Worm (Caenorhabditis elegans): Measurements from ENCODE around the gene prp-19.

prp-19 gene

DNA sequence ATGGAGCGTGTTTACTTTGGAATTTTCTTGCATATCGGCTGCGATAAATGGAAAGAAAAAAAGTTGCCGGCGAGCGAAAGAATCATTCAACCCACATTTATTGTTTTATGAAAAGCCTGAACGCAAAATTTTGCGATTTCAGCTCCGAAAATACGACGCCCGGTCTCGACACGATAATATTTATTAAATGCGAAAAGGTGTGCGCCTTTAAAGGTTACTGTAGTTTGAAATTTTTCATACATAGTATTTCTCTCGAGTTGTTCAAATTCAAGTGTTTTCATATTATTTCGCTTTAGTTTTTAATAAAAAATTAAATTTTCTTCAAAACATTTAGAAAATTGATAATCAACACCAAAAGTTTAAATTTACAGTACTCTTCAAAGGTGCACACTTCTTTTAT lies 37.1 kb upstream of the prp-19 start, which contains the start of gene syx-16:
TSS of gene syx-16 (minus strand) at position 118 of the 400 bp plus-strand sequence.
- TF ChIP-seq ztf-1 (GFP tag; conservative IDR thresholded peaks at IDR 0.05), result no peak
- peak in 1 of 2 experiments; percentile 8 for TF ChIP-seq lsy-2 (tag; optimal IDR thresholded peaks at IDR 0.05)

DNA sequence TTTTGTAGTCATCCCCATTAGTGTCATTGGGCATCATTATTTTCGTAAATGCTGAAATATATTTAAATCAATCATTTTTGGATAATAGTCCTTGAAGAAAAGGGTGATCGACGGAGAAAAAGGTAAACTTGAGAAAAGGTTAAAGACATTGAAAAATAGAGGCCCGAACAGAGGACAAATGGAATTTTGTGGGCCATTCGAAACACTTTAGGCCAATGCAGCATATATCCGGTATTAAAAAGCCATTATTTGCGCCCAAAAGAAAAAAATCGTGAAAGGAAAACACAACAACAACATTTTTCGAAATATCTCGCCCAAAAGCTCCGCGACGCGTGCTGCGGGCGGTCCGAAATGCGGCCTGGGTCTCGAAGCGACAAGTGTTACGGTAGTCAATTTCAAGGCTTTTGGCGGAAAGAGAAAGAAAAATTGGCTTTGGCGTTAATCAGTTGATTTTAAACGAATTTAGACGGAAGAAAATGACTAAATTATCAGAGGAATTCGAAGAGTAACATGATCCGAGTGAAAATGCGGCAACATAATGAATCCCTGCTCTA lies 35.1 kb upstream of the prp-19 start, which contains the start of gene morc-1:
TSS of gene morc-1 (minus strand) at position 51 of the 554 bp plus-strand sequence.
- TF ChIP-seq elt-1 (tag; optimal IDR thresholded peaks at IDR 0.05) (no peak), zag-1 (tag; optimal IDR thresholded peaks at IDR 0.05) (no peak), nhr-77 (tag; optimal IDR thresholded peaks at IDR 0.05) (no peak), crh-2 (tag; optimal IDR thresholded peaks at IDR 0.05) (no peak)

DNA sequence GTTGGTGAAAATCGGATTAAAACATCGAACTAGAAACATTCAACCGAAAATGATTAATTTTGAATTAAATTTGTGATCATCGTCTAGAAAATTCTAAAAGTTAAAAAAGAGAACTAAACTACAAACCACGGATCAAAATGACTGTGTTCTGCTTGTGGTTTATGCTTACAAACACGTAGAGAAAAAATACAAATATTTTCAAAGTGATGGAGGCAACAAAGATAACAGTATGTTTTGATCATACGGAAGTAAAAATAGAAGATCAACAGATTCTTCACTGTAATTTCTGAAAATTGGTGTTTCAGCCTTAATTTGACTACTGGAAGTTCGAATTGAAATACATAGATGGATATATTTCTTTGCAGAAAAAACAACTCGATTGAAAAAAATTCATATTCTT lies 31.5 kb upstream of the prp-19 start:
- TF ChIP-seq elt-3 (tag; optimal IDR thresholded peaks at IDR 0.05), result no peak
- TF ChIP-seq nhr-12 (tag; optimal IDR thresholded peaks at IDR 0.05), result no peak
- TF ChIP-seq ama-1 (optimal IDR thresholded peaks at IDR 0.05), result no peak
- TF ChIP-seq alr-1 (tag; optimal IDR thresholded peaks at IDR 0.05), result no peak
- TF ChIP-seq nhr-6 (tag; optimal IDR thresholded peaks at IDR 0.05), result no peak
- no peak for TF ChIP-seq nhr-237 (tag; optimal IDR thresholded peaks at IDR 0.05)
- no peak for TF ChIP-seq skn-1 (tag; optimal IDR thresholded peaks at IDR 0.05)
- no peak for TF ChIP-seq unc-62 (GFP tag; optimal IDR thresholded peaks at IDR 0.05)
- no peak for TF ChIP-seq Y55F3AM.14 (GFP tag; optimal IDR thresholded peaks at IDR 0.05)
- no peak for TF ChIP-seq ztf-4 (tag; optimal IDR thresholded peaks at IDR 0.05)
- no peak for TF ChIP-seq snpc-4 (tag; optimal IDR thresholded peaks at IDR 0.05)
- TF ChIP-seq sma-9 (GFP tag; optimal IDR thresholded peaks at IDR 0.05), result no peak
- no peak for TF ChIP-seq sma-9 (tag; optimal IDR thresholded peaks at IDR 0.05)
- no peak for TF ChIP-seq lsy-2 (tag; optimal IDR thresholded peaks at IDR 0.05)
- no peak for TF ChIP-seq ztf-1 (GFP tag; conservative IDR thresholded peaks at IDR 0.05)
- TF ChIP-seq lin-13 (GFP tag; optimal IDR thresholded peaks at IDR 0.05), result no peak
- TF ChIP-seq dmd-4 (tag; optimal IDR thresholded peaks at IDR 0.05), result no peak
- TF ChIP-seq blmp-1 (tag; optimal IDR thresholded peaks at IDR 0.05; ENCODE audit: insufficient read depth), result no peak

DNA sequence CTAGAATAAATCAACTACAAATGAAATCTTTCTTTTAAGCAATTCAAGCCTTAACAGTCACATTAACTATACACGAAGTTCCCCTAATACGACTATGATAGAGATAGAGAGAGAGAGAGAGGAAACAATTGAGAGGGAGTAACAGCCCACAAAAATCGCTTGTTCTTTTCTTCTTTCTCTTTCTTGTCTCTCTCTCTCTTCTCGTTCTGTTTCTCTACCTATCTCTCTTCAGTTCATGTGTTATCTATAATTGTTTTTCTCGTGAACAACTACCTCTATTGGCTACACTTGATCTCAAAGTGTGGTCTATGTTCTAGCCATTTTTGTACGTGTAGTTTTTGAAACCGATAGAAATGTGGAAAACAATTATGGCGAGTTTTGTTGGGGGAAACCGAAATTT lies 30.8 kb upstream of the prp-19 start:
- TF ChIP-seq nhr-77 (tag; optimal IDR thresholded peaks at IDR 0.05), result no peak
- TF ChIP-seq ama-1 (optimal IDR thresholded peaks at IDR 0.05), result no peak
- TF ChIP-seq nhr-10 (tag; optimal IDR thresholded peaks at IDR 0.05), result no peak
- no peak for TF ChIP-seq ztf-11 (tag; optimal IDR thresholded peaks at IDR 0.05)
- no peak for TF ChIP-seq nhr-23 (tag; optimal IDR thresholded peaks at IDR 0.05)
- TF ChIP-seq aly-2 (tag; optimal IDR thresholded peaks at IDR 0.05), result no peak
- no peak for TF ChIP-seq ZK546.5 (tag; optimal IDR thresholded peaks at IDR 0.05)
- peak; percentile 7 to 51 for TF ChIP-seq lsy-2 (tag; optimal IDR thresholded peaks at IDR 0.05)
- TF ChIP-seq alr-1 (tag; optimal IDR thresholded peaks at IDR 0.05), result no peak
- TF ChIP-seq fos-1 (tag; optimal IDR thresholded peaks at IDR 0.05), result peak; percentile 85
- peak; percentile 54 for TF ChIP-seq gmeb-1 (tag; optimal IDR thresholded peaks at IDR 0.05)
- TF ChIP-seq lin-13 (GFP tag; optimal IDR thresholded peaks at IDR 0.05), result peak; percentile 55
- no peak for TF ChIP-seq elt-3 (tag; optimal IDR thresholded peaks at IDR 0.05)
- TF ChIP-seq C34F6.9 (tag; optimal IDR thresholded peaks at IDR 0.05), result peak; percentile 74
- TF ChIP-seq ztf-1 (GFP tag; conservative IDR thresholded peaks at IDR 0.05), result no peak
- TF ChIP-seq sem-4 (tag; optimal IDR thresholded peaks at IDR 0.05), result no peak
- no peak for TF ChIP-seq mab-5 (tag; optimal IDR thresholded peaks at IDR 0.05)
- TF ChIP-seq sma-9 (GFP tag; optimal IDR thresholded peaks at IDR 0.05), result peak; percentile 80
- TF ChIP-seq sma-9 (tag; optimal IDR thresholded peaks at IDR 0.05), result no peak
- peak; percentile 92 for TF ChIP-seq nhr-25 (tag; optimal IDR thresholded peaks at IDR 0.05)
- TF ChIP-seq nhr-129 (tag; optimal IDR thresholded peaks at IDR 0.05), result peak; percentile 80
- no peak for TF ChIP-seq snpc-4 (tag; optimal IDR thresholded peaks at IDR 0.05)
- TF ChIP-seq mbf-1 (tag; optimal IDR thresholded peaks at IDR 0.05), result no peak
- TF ChIP-seq sma-3 (GFP tag; optimal IDR thresholded peaks at IDR 0.05), result peak; percentile 63
- TF ChIP-seq crh-2 (tag; optimal IDR thresholded peaks at IDR 0.05), result peak; percentile 86
- TF ChIP-seq skn-1 (tag; optimal IDR thresholded peaks at IDR 0.05), result no peak
- no peak for TF ChIP-seq ceh-16 (tag; optimal IDR thresholded peaks at IDR 0.05)
- no peak for TF ChIP-seq unc-39 (tag; optimal IDR thresholded peaks at IDR 0.05)
- peak; percentile 51 for TF ChIP-seq egl-27 (tag; optimal IDR thresholded peaks at IDR 0.05)
- no peak for TF ChIP-seq lin-39 (tag; optimal IDR thresholded peaks at IDR 0.05)
- TF ChIP-seq nhr-11 (tag; optimal IDR thresholded peaks at IDR 0.05), result no peak
- no peak for TF ChIP-seq nhr-237 (tag; optimal IDR thresholded peaks at IDR 0.05)
- TF ChIP-seq peb-1 (tag; optimal IDR thresholded peaks at IDR 0.05), result no peak
- TF ChIP-seq ztf-4 (tag; optimal IDR thresholded peaks at IDR 0.05), result peak; percentile 51
- TF ChIP-seq R02D3.7 (tag; optimal IDR thresholded peaks at IDR 0.05), result no peak
- TF ChIP-seq mdl-1 (tag; optimal IDR thresholded peaks at IDR 0.05), result no peak
- TF ChIP-seq ceh-82 (tag; optimal IDR thresholded peaks at IDR 0.05), result no peak
- peak; percentile 54 for TF ChIP-seq F13H6.1 (tag; optimal IDR thresholded peaks at IDR 0.05)
- peak; percentile 70 for TF ChIP-seq blmp-1 (tag; optimal IDR thresholded peaks at IDR 0.05; ENCODE audit: insufficient read depth)
- TF ChIP-seq Y55F3AM.14 (GFP tag; optimal IDR thresholded peaks at IDR 0.05), result no peak
- TF ChIP-seq zag-1 (tag; optimal IDR thresholded peaks at IDR 0.05), result no peak
- no peak for TF ChIP-seq dmd-4 (tag; optimal IDR thresholded peaks at IDR 0.05)

Data from whole organism, L2 larva.